Fruit fly (Drosophila melanogaster) whole organism, prepupa: ENCODE data around the gene Nrt.

Source experiments
- Blimp-1 ChIP-seq: fragments of 200-800 bp; sonication (Bioruptor generic); optimal IDR thresholded peaks from 3 replicates; lab custom pipeline; 2017; ENCODE audit warnings: missing biosample characterization, missing genetic modification characterization, mild to moderate bottlenecking, moderate library complexity, missing genetic modification reagents
- CG10631 ChIP-seq: fragments of 200-800 bp; sonication (Bioruptor generic); optimal IDR thresholded peaks from 2 replicates; lab custom pipeline; 2016; ENCODE audit warnings: missing biosample characterization, missing genetic modification characterization
- CG10669 ChIP-seq: fragments of 200-800 bp; sonication (Bioruptor generic); optimal IDR thresholded peaks from 3 replicates; lab custom pipeline; 2018; ENCODE audit warnings: missing biosample characterization, mild to moderate bottlenecking, missing genetic modification characterization, moderate library complexity
- CG11294 ChIP-seq: fragments of 200-800 bp; sonication (Bioruptor generic); IDR thresholded peaks from 2 replicates; pipeline ENCODE4 v1.3.6; 2022; ENCODE audit warnings: missing biosample characterization, missing genetic modification characterization
- CG11762 ChIP-seq: fragments of 200-800 bp; sonication (Bioruptor generic); optimal IDR thresholded peaks from 3 replicates; lab custom pipeline; 2016; ENCODE audit warnings: missing biosample characterization, missing genetic modification characterization; ENCODE audit not compliant: insufficient read depth
- CG15336 ChIP-seq: fragments of 200-800 bp; sonication (Bioruptor generic); IDR thresholded peaks from 2 replicates; pipeline ENCODE4 v1.3.6; 2022; ENCODE audit warnings: missing biosample characterization, missing genetic modification characterization
- CG3032 ChIP-seq: fragments of 200-800 bp; optimal IDR thresholded peaks from 2 replicates; lab custom pipeline; 2019; ENCODE audit warnings: missing biosample characterization, mild to moderate bottlenecking, missing genetic modification characterization, moderate library complexity
- CG31627 ChIP-seq: fragments of 200-800 bp; sonication (Bioruptor generic); optimal IDR thresholded peaks from 3 replicates; lab custom pipeline; 2016; ENCODE audit warnings: missing biosample characterization, missing genetic modification characterization
- CG32006 ChIP-seq: fragments of 200-800 bp; sonication (Bioruptor generic); optimal IDR thresholded peaks from 3 replicates; lab custom pipeline; 2017; ENCODE audit warnings: missing biosample characterization, mild to moderate bottlenecking, missing genetic modification characterization
- CG34406 ChIP-seq: fragments of 200-800 bp; sonication (Bioruptor generic); optimal IDR thresholded peaks from 3 replicates; lab custom pipeline; 2016; ENCODE audit warnings: missing biosample characterization, missing genetic modification characterization
- CG3919 ChIP-seq: fragments of 200-800 bp; sonication (Bioruptor generic); optimal IDR thresholded peaks from 3 replicates; lab custom pipeline; 2016; ENCODE audit warnings: missing biosample characterization, missing genetic modification characterization
- CG4318 ChIP-seq: fragments of 200-800 bp; sonication (Bioruptor generic); optimal IDR thresholded peaks from 3 replicates; lab custom pipeline; 2017; ENCODE audit warnings: missing biosample characterization, mild to moderate bottlenecking, missing genetic modification characterization
- CG6163 ChIP-seq: fragments of 200-800 bp; sonication (Bioruptor generic); IDR thresholded peaks from 3 replicates; pipeline ENCODE4 v1.3.6; 2022; ENCODE audit warnings: missing biosample characterization, missing genetic modification characterization
- CG6276 ChIP-seq: fragments of 200-800 bp; sonication (Bioruptor generic); optimal IDR thresholded peaks from 2 replicates; lab custom pipeline; 2017; ENCODE audit warnings: missing biosample characterization, mild to moderate bottlenecking, missing genetic modification characterization
- CG6808 ChIP-seq: fragments of 200-800 bp; sonication (Bioruptor generic); optimal IDR thresholded peaks from 3 replicates; lab custom pipeline; 2017; ENCODE audit warnings: missing biosample characterization, missing genetic modification characterization, mild to moderate bottlenecking, moderate library complexity, missing genetic modification reagents
- CG6854 ChIP-seq: fragments of 200-800 bp; sonication (Bioruptor generic); optimal IDR thresholded peaks from 2 replicates; lab custom pipeline; 2017; ENCODE audit warnings: missing biosample characterization, mild to moderate bottlenecking, missing genetic modification characterization
- CG7368 ChIP-seq: fragments of 200-800 bp; sonication (Bioruptor generic); optimal IDR thresholded peaks from 3 replicates; lab custom pipeline; 2016; ENCODE audit warnings: missing biosample characterization, missing genetic modification characterization
- CG8119 ChIP-seq: fragments of 200-800 bp; sonication (Bioruptor generic); IDR thresholded peaks from 3 replicates; pipeline ENCODE4 v1.3.6; 2022; ENCODE audit warnings: missing biosample characterization, missing genetic modification characterization
- CG8319 ChIP-seq: fragments of 200-800 bp; sonication (Bioruptor generic); optimal IDR thresholded peaks from 3 replicates; lab custom pipeline; 2016; ENCODE audit warnings: missing biosample characterization, missing genetic modification characterization
- CG9139 ChIP-seq: fragments of 200-800 bp; sonication (Bioruptor generic); optimal IDR thresholded peaks from 3 replicates; lab custom pipeline; 2017; ENCODE audit warnings: missing biosample characterization, mild to moderate bottlenecking, missing genetic modification characterization
- Eip78C ChIP-seq: fragments of 200-800 bp; sonication (Bioruptor generic); peaks from one replicate; lab custom pipeline; 2016; ENCODE audit warnings: missing biosample characterization, missing genetic modification characterization
- Eip93F ChIP-seq: fragments of 200-800 bp; sonication (Bioruptor generic); optimal IDR thresholded peaks from 2 replicates; lab custom pipeline; 2016; ENCODE audit warnings: missing biosample characterization, mild to moderate bottlenecking, missing genetic modification characterization
- Ets21C ChIP-seq: fragments of 200-800 bp; sonication (Bioruptor generic); optimal IDR thresholded peaks from 3 replicates; lab custom pipeline; 2016; ENCODE audit warnings: missing biosample characterization, missing genetic modification characterization
- Ets96B ChIP-seq: fragments of 200-800 bp; optimal IDR thresholded peaks from 2 replicates; lab custom pipeline; 2019; ENCODE audit warnings: missing biosample characterization, mild to moderate bottlenecking, missing genetic modification characterization, moderate library complexity
- Gug ChIP-seq: fragments of 200-800 bp; sonication (Bioruptor generic); IDR thresholded peaks from 2 replicates; pipeline ENCODE4 v1.3.6; 2022; ENCODE audit warnings: missing biosample characterization, missing genetic modification characterization
- Lpt ChIP-seq: fragments of 200-800 bp; sonication (Bioruptor generic); optimal IDR thresholded peaks from 3 replicates; lab custom pipeline; 2016; ENCODE audit warnings: missing biosample characterization, missing genetic modification characterization
- Met ChIP-seq: fragments of 200-800 bp; sonication (Bioruptor generic); optimal IDR thresholded peaks from 3 replicates; lab custom pipeline; 2016; ENCODE audit warnings: missing biosample characterization, missing genetic modification characterization
- Smox ChIP-seq: fragments of 200-800 bp; sonication (Bioruptor generic); optimal IDR thresholded peaks from 3 replicates; lab custom pipeline; 2016; ENCODE audit warnings: missing biosample characterization, missing genetic modification characterization
- Sox102F ChIP-seq: fragments of 200-800 bp; sonication (Bioruptor generic); optimal IDR thresholded peaks from 2 replicates; lab custom pipeline; 2016; ENCODE audit warnings: missing biosample characterization, mild to moderate bottlenecking, missing genetic modification characterization
- Sox14 ChIP-seq: fragments of 200-800 bp; sonication (Bioruptor generic); optimal IDR thresholded peaks from 3 replicates; lab custom pipeline; 2016; ENCODE audit warnings: missing biosample characterization, missing genetic modification characterization
- achi ChIP-seq: fragments of 200-800 bp; sonication (Bioruptor generic); optimal IDR thresholded peaks from 3 replicates; lab custom pipeline; 2016; ENCODE audit warnings: missing biosample characterization, missing genetic modification characterization
- dsx ChIP-seq: fragments of 200-800 bp; optimal IDR thresholded peaks from 3 replicates; lab custom pipeline; 2019; ENCODE audit warnings: missing biosample characterization, mild to moderate bottlenecking, missing genetic modification characterization, moderate library complexity; ENCODE audit not compliant: poor library complexity, severe bottlenecking
- eg ChIP-seq: fragments of 200-800 bp; sonication (Bioruptor generic); IDR thresholded peaks from 3 replicates; pipeline ENCODE4 v1.3.6; 2022; ENCODE audit warnings: missing biosample characterization, missing genetic modification characterization
- fd59A ChIP-seq: fragments of 200-800 bp; sonication (Bioruptor generic); optimal IDR thresholded peaks from 2 replicates; lab custom pipeline; 2017; ENCODE audit warnings: missing biosample characterization, mild to moderate bottlenecking, missing genetic modification characterization, missing genetic modification reagents
- fd85E ChIP-seq: fragments of 200-800 bp; sonication (Bioruptor generic); optimal IDR thresholded peaks from 3 replicates; lab custom pipeline; 2016; ENCODE audit warnings: missing biosample characterization, missing genetic modification characterization
- fkh ChIP-seq: fragments of 200-800 bp; sonication (Bioruptor generic); optimal IDR thresholded peaks from 3 replicates; lab custom pipeline; 2017; ENCODE audit warnings: missing biosample characterization, mild to moderate bottlenecking, missing genetic modification characterization, moderate library complexity
- net ChIP-seq: fragments of 200-800 bp; sonication (Bioruptor generic); optimal IDR thresholded peaks from 3 replicates; lab custom pipeline; 2016; ENCODE audit warnings: missing biosample characterization, missing genetic modification characterization
- pdm3 ChIP-seq: fragments of 200-800 bp; sonication (Bioruptor generic); optimal IDR thresholded peaks from 3 replicates; lab custom pipeline; 2016; ENCODE audit warnings: missing biosample characterization, missing genetic modification characterization
- salr ChIP-seq, 2 experiments: fragments of 200-800 bp; sonication (Bioruptor generic); optimal IDR thresholded peaks; 3 replicates each; lab custom pipeline; 2016 to 2018; ENCODE audit warnings: missing biosample characterization in 2 of 2, missing genetic modification characterization in 2 of 2, mild to moderate bottlenecking in 1 of 2
- spab ChIP-seq: fragments of 200-800 bp; sonication (Bioruptor generic); optimal IDR thresholded peaks from 2 replicates; lab custom pipeline; 2017; ENCODE audit warnings: missing biosample characterization, mild to moderate bottlenecking, missing genetic modification characterization, missing genetic modification reagents
- ss ChIP-seq, 2 experiments: fragments of 200-800 bp; sonication (Bioruptor generic); optimal IDR thresholded peaks; 2 replicates in 1 of 2; 3 replicates in 1 of 2; lab custom pipeline; 2017 to 2018; ENCODE audit warnings: mild to moderate bottlenecking in 2 of 2, missing biosample characterization in 2 of 2, missing genetic modification characterization in 2 of 2, moderate library complexity in 1 of 2
- svp ChIP-seq: fragments of 200-800 bp; sonication (Bioruptor generic); peaks from one replicate; lab custom pipeline; 2016; ENCODE audit warnings: missing biosample characterization, missing genetic modification characterization
- topi ChIP-seq: fragments of 200-800 bp; sonication (Bioruptor generic); optimal IDR thresholded peaks from 3 replicates; lab custom pipeline; 2016; ENCODE audit warnings: missing biosample characterization, missing genetic modification characterization

The Nrt gene

dm6 chr3L:16749726-16750125, 16.1 kb upstream of the Nrt start (continued):
- peak; percentile 49; the same call in 1 of the 2 replicates for TF ChIP-seq Gug (GFP tag; lab: Robert Waterston, UW)
- TF ChIP-seq CG11294 (GFP tag; lab: Robert Waterston, UW), result no peak
- no peak for TF ChIP-seq Sox14 (GFP tag; lab: Kevin White, UChicago)
- no peak for TF ChIP-seq CG6854 (GFP tag; lab: Kevin White, UChicago)
- no peak for TF ChIP-seq fd85E (GFP tag; lab: Kevin White, UChicago)
- peak; percentile 60; the same call in 1 of the 2 replicates for TF ChIP-seq CG15336 (GFP tag; lab: Robert Waterston, UW)
- peak; percentile 45 for TF ChIP-seq CG10669 (GFP tag; lab: Kevin White, UChicago)
- no peak for TF ChIP-seq CG8319 (GFP tag; lab: Kevin White, UChicago)
- no peak for TF ChIP-seq Ets21C (GFP tag; lab: Kevin White, UChicago)
- peak; percentile 47 for TF ChIP-seq fd59A (GFP tag; lab: Kevin White, UChicago)
- no peak for TF ChIP-seq Blimp-1
- TF ChIP-seq CG32006, result peak; percentile 69
- peak; percentile 61 for TF ChIP-seq dsx
- peak; percentile 64 for TF ChIP-seq CG3032
- peak; percentile 19 for TF ChIP-seq CG4318 (GFP tag; lab: Kevin White, UChicago)
- no peak for TF ChIP-seq Eip93F (GFP tag; lab: Kevin White, UChicago)
- peak; percentile 66 for TF ChIP-seq CG3919
- peak; percentile 55; the same call in 2 of the 3 replicates for TF ChIP-seq CG8119
- TF ChIP-seq fkh, result no peak
- TF ChIP-seq CG34406 (GFP tag; lab: Kevin White, UChicago), result no peak
- TF ChIP-seq topi (GFP tag; lab: Kevin White, UChicago), result no peak
- TF ChIP-seq svp (GFP tag; lab: Kevin White, UChicago), result peak; percentile 30

- peak; percentile 65 for TF ChIP-seq CG15336 (GFP tag; lab: Robert Waterston, UW)
- TF ChIP-seq Eip78C (GFP tag; lab: Kevin White, UChicago), result peak; percentile 37
- TF ChIP-seq CG10631 (GFP tag; lab: Kevin White, UChicago), result no peak
- TF ChIP-seq salr (GFP tag; optimal IDR thresholded peaks at IDR 0.05; lab: Kevin White, UChicago), result peak in 1 of 2 experiments; percentile 12
- TF ChIP-seq CG8119, result peak; percentile 35; the same call in 2 of the 3 replicates
- TF ChIP-seq spab (GFP tag; lab: Kevin White, UChicago), result no peak
- TF ChIP-seq net (GFP tag; lab: Kevin White, UChicago), result no peak
- peak; percentile 25 for TF ChIP-seq CG32006
- TF ChIP-seq achi (GFP tag; lab: Kevin White, UChicago), result peak; percentile 10
- peak; percentile 3 for TF ChIP-seq Ets96B
- TF ChIP-seq CG10669 (GFP tag; lab: Kevin White, UChicago), result no peak
- TF ChIP-seq, all 60 proteins: peak for 7
Measured at dm6 chr3L:16750750-16751149, 15.1 kb upstream of the Nrt start.

- no peak for TF ChIP-seq Lpt (GFP tag; lab: Kevin White, UChicago)
- no peak for TF ChIP-seq Ets21C (GFP tag; lab: Kevin White, UChicago)
- TF ChIP-seq Ets96B, result peak; percentile 7
- 0 out of 3 replicates have a peak, but pooled peaks have one; percentile 14 for TF ChIP-seq CG8119
- no peak for TF ChIP-seq CG31627 (GFP tag; lab: Kevin White, UChicago)
- no peak for TF ChIP-seq Sox14 (GFP tag; lab: Kevin White, UChicago)
- TF ChIP-seq CG9139, result no peak
- TF ChIP-seq CG6808 (GFP tag; lab: Kevin White, UChicago), result peak; percentile 34
- peak; percentile 7 for TF ChIP-seq net (GFP tag; lab: Kevin White, UChicago)
- TF ChIP-seq fd85E (GFP tag; lab: Kevin White, UChicago), result no peak
- peak; percentile 13 for TF ChIP-seq CG10669 (GFP tag; lab: Kevin White, UChicago)
- peak; percentile 52; the same call in 1 of the 3 replicates for TF ChIP-seq CG6163 (GFP tag; lab: Robert Waterston, UW)
- no peak for TF ChIP-seq pdm3
- TF ChIP-seq dsx, result peak; percentile 10
- TF ChIP-seq ss (GFP tag; optimal IDR thresholded peaks at IDR 0.05; lab: Kevin White, UChicago), result peak in 1 of 2 experiments; percentile 15
- TF ChIP-seq CG10631 (GFP tag; lab: Kevin White, UChicago), result peak; percentile 9
- peak; percentile 10; the same call in 1 of the 2 replicates for TF ChIP-seq CG15336 (GFP tag; lab: Robert Waterston, UW)
- TF ChIP-seq eg (GFP tag; lab: Robert Waterston, UW), result no peak
- TF ChIP-seq CG3032, result peak; percentile 26
- no peak for TF ChIP-seq Eip78C (GFP tag; lab: Kevin White, UChicago)
- TF ChIP-seq CG6276 (GFP tag; lab: Kevin White, UChicago), result peak; percentile 23
- peak; percentile 37 for TF ChIP-seq CG4318 (GFP tag; lab: Kevin White, UChicago)
- TF ChIP-seq CG3919, result no peak
- no peak for TF ChIP-seq Smox (GFP tag; lab: Kevin White, UChicago)
- TF ChIP-seq CG11762, result no peak
- TF ChIP-seq svp (GFP tag; lab: Kevin White, UChicago), result peak; percentile 33
- no peak for TF ChIP-seq Sox102F (GFP tag; lab: Kevin White, UChicago)
- peak; percentile 53 for TF ChIP-seq CG32006
- TF ChIP-seq CG7368 (GFP tag; lab: Kevin White, UChicago), result no peak
- TF ChIP-seq fkh, result no peak
- no peak for TF ChIP-seq Met (GFP tag; lab: Kevin White, UChicago)
- no peak for TF ChIP-seq Blimp-1
Measured at dm6 chr3L:16751487-16752054, 14.3 kb upstream of the Nrt start.
